Worm (Caenorhabditis elegans) whole organism, L4/young adult: Measurements from ENCODE around the gene K11H12.6.

Source experiments
- W03F9.2 ChIP-seq: fragments of 150-350 bp; optimal IDR thresholded peaks from 2 replicates; lab custom pipeline; 2014; ENCODE audit warnings: missing biosample characterization, missing genetic modification characterization
- him-1 ChIP-seq: sonication (generic microtip); optimal IDR thresholded peaks from 2 replicates; lab custom pipeline; 2016; ENCODE audit warnings: missing genotype, missing genetic modification reagents, missing genetic modification characterization, missing compliant biosample characterization

DNA sequence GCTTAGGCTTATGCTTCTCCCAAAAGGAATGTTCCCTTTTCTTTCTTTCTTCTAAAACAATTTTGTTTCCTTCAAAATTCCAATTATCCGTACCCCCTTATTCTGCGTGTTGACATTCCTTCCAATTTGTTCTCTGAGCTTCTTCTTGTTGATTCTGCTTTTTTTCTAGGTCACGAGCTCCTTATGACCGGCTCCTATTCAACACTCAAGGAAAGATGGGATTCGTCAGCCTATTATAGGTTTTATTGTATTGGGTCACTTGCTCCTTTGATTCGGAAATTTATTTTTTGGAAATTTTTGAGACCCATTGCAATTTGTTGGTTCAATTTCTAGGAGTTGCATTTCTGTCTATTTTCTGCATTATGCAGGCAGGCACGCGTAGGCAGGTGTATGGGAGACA, 27.9 kb upstream of the K11H12.6 start:
- TF ChIP-seq him-1 (tag; lab: Kevin White, UChicago) (no peak), W03F9.2 (no peak)
